Worm (Caenorhabditis elegans): ENCODE results near the gene wbp-2.

DNA sequence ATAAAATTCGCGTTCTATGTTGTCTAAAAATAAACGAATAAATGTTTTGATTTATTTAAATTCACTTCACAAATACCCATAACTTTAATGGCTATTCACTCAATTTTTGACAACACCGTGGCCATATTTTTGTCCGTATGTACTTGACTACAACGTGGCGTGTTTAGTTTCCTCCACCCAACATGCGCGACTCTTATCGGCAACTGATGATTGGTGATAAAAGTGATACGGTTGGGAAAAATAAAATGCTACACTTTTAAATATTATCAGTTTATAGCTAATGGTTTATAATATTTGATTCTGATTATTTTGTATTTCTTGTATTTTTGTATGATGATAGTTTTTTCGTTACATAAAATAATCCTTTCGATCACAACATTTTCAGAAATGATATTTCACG lies 37.9 kb upstream of the wbp-2 start, which contains the start of gene acs-7:
- TF ChIP-seq ztf-11 (tag; optimal IDR thresholded peaks at IDR 0.05) (no peak), ztf-4 (tag; optimal IDR thresholded peaks at IDR 0.05) (no peak), unc-62 (GFP tag; optimal IDR thresholded peaks at IDR 0.05) (no peak), nhr-6 (tag; optimal IDR thresholded peaks at IDR 0.05) (no peak), aly-2 (tag; optimal IDR thresholded peaks at IDR 0.05) (no peak), snpc-4 (tag; optimal IDR thresholded peaks at IDR 0.05) (no peak), skn-1 (tag; optimal IDR thresholded peaks at IDR 0.05) (peak; percentile 39), lin-13 (GFP tag; optimal IDR thresholded peaks at IDR 0.05) (no peak), ama-1 (optimal IDR thresholded peaks at IDR 0.05) (no peak), elt-3 (tag; optimal IDR thresholded peaks at IDR 0.05) (no peak), dmd-4 (tag; optimal IDR thresholded peaks at IDR 0.05) (no peak), egl-27 (tag; optimal IDR thresholded peaks at IDR 0.05) (no peak), lin-39 (tag; optimal IDR thresholded peaks at IDR 0.05) (no peak), lsy-2 (tag; optimal IDR thresholded peaks at IDR 0.05) (no peak)

Measured in whole organism, L2 larva.